Worm (Caenorhabditis elegans) whole organism, late embryonic: ENCODE results near the gene taf-8.

Source experiments
- C08G9.2 ChIP-seq: sonication (generic microtip); optimal IDR thresholded peaks from 2 replicates; lab custom pipeline; 2016; ENCODE audit warnings: mild to moderate bottlenecking, missing genetic modification characterization, moderate library complexity, missing compliant biosample characterization
- F13H6.1 ChIP-seq: sonication (generic microtip); optimal IDR thresholded peaks from 2 replicates; lab custom pipeline; 2016; ENCODE audit warnings: missing genetic modification characterization, missing compliant biosample characterization
- T23F11.4 ChIP-seq: fragments of 200-800 bp; sonication (Bioruptor generic); optimal IDR thresholded peaks from 2 replicates; lab custom pipeline; 2018; ENCODE audit warnings: mild to moderate bottlenecking, missing genetic modification characterization, missing compliant biosample characterization
- Y22D7AL.16 ChIP-seq: sonication (generic microtip); optimal IDR thresholded peaks from 2 replicates; lab custom pipeline; 2016; ENCODE audit warnings: missing genetic modification characterization, missing compliant biosample characterization
- ama-1 ChIP-seq: fragments of 150-350 bp; optimal IDR thresholded peaks from 2 replicates; lab custom pipeline; 2014
- ceh-14 ChIP-seq: sonication (generic microtip); optimal IDR thresholded peaks from 2 replicates; lab custom pipeline; 2016; ENCODE audit warnings: missing genotype, missing genetic modification characterization, missing compliant biosample characterization
- ceh-18 ChIP-seq: sonication (generic microtip); optimal IDR thresholded peaks from 2 replicates; lab custom pipeline; 2016; ENCODE audit warnings: missing genetic modification characterization, missing compliant biosample characterization
- ceh-19 ChIP-seq: fragments of 200-800 bp; sonication (Bioruptor generic); optimal IDR thresholded peaks from 2 replicates; lab custom pipeline; 2018; ENCODE audit warnings: mild to moderate bottlenecking, missing genetic modification characterization, missing compliant biosample characterization
- ceh-2 ChIP-seq: sonication (generic microtip); optimal IDR thresholded peaks from 2 replicates; lab custom pipeline; 2016; ENCODE audit warnings: missing genotype, missing genetic modification characterization, missing compliant biosample characterization
- ceh-30 ChIP-seq: fragments of 150-350 bp; optimal IDR thresholded peaks from 2 replicates; lab custom pipeline; 2014; ENCODE audit warnings: missing biosample characterization, missing genetic modification characterization
- ceh-45 ChIP-seq: fragments of 200-800 bp; sonication (Bioruptor generic); IDR thresholded peaks from 2 replicates; pipeline ENCODE4 v1.3.6; 2022; ENCODE audit warnings: missing genetic modification reagents, missing genetic modification characterization, missing compliant biosample characterization
- ceh-48 ChIP-seq: sonication (generic microtip); optimal IDR thresholded peaks from 2 replicates; lab custom pipeline; 2016; ENCODE audit warnings: missing genetic modification characterization, inconsistent platforms, missing compliant biosample characterization
- che-1 ChIP-seq: sonication (generic microtip); optimal IDR thresholded peaks from 2 replicates; lab custom pipeline; 2016; ENCODE audit warnings: mild to moderate bottlenecking, missing genetic modification characterization, missing compliant biosample characterization
- dve-1 ChIP-seq: sonication (generic microtip); optimal IDR thresholded peaks from 2 replicates; lab custom pipeline; 2017; ENCODE audit warnings: antibody characterized with exemption, mild to moderate bottlenecking, missing genetic modification characterization, missing compliant biosample characterization
- elt-2 ChIP-seq: sonication (generic microtip); optimal IDR thresholded peaks from 2 replicates; lab custom pipeline; 2016; ENCODE audit warnings: missing genetic modification reagents, missing genetic modification characterization, missing compliant biosample characterization
- elt-4 ChIP-seq: sonication (generic microtip); optimal IDR thresholded peaks from 2 replicates; lab custom pipeline; 2016; ENCODE audit warnings: missing genetic modification characterization, missing compliant biosample characterization
- fkh-10 ChIP-seq: fragments of 150-350 bp; optimal IDR thresholded peaks from 2 replicates; lab custom pipeline; 2014; ENCODE audit warnings: missing biosample characterization, missing genetic modification reagents, missing genetic modification characterization
- fkh-6 ChIP-seq: sonication (generic microtip); optimal IDR thresholded peaks from 2 replicates; lab custom pipeline; 2016; ENCODE audit warnings: missing genetic modification characterization, missing compliant biosample characterization
- hlh-13 ChIP-seq: fragments of 200-800 bp; sonication (Bioruptor generic); optimal IDR thresholded peaks from 2 replicates; lab custom pipeline; 2018; ENCODE audit warnings: mild to moderate bottlenecking, missing genetic modification characterization, missing compliant biosample characterization
- hlh-30 ChIP-seq: sonication (generic microtip); optimal IDR thresholded peaks from 2 replicates; lab custom pipeline; 2017; ENCODE audit warnings: antibody characterized with exemption, missing genetic modification characterization, missing compliant biosample characterization; ENCODE audit not compliant: insufficient read depth
- hlh-6 ChIP-seq: sonication (generic microtip); optimal IDR thresholded peaks from 2 replicates; lab custom pipeline; 2016; ENCODE audit warnings: missing genotype, missing genetic modification characterization, missing compliant biosample characterization
- hlh-8 ChIP-seq: sonication (generic microtip); optimal IDR thresholded peaks from 2 replicates; lab custom pipeline; 2016; ENCODE audit warnings: missing genotype, missing genetic modification characterization, missing compliant biosample characterization
- lim-6 ChIP-seq: sonication (generic microtip); optimal IDR thresholded peaks from 2 replicates; lab custom pipeline; 2016; ENCODE audit warnings: missing genetic modification characterization, missing compliant biosample characterization
- lin-11 ChIP-seq: fragments of 200-800 bp; sonication (Bioruptor generic); optimal IDR thresholded peaks from 2 replicates; lab custom pipeline; 2018; ENCODE audit warnings: mild to moderate bottlenecking, missing genetic modification characterization, missing compliant biosample characterization
- nfya-1 ChIP-seq: sonication (generic microtip); optimal IDR thresholded peaks from 2 replicates; lab custom pipeline; 2017; ENCODE audit warnings: missing genetic modification characterization, mild to moderate bottlenecking, missing compliant biosample characterization, antibody characterized with exemption, moderate library complexity
- nhr-11 ChIP-seq: fragments of 150-350 bp; optimal IDR thresholded peaks from 2 replicates; lab custom pipeline; 2014; ENCODE audit warnings: missing biosample characterization, missing genetic modification characterization
- nhr-232 ChIP-seq: sonication (generic microtip); optimal IDR thresholded peaks from 2 replicates; lab custom pipeline; 2016; ENCODE audit warnings: missing genetic modification characterization, missing compliant biosample characterization
- npax-4 ChIP-seq: sonication (generic microtip); optimal IDR thresholded peaks from 2 replicates; lab custom pipeline; 2016; ENCODE audit warnings: missing genetic modification characterization, missing compliant biosample characterization
- odd-2 ChIP-seq: sonication (generic microtip); optimal IDR thresholded peaks from 2 replicates; lab custom pipeline; 2017; ENCODE audit warnings: antibody characterized with exemption, mild to moderate bottlenecking, missing genetic modification characterization, missing compliant biosample characterization
- pag-3 ChIP-seq: sonication (generic microtip); optimal IDR thresholded peaks from 2 replicates; lab custom pipeline; 2016; ENCODE audit warnings: missing compliant biosample characterization, missing genetic modification characterization, borderline replicate concordance
- pha-4 ChIP-seq: fragments of 150-350 bp; optimal IDR thresholded peaks from 2 replicates; lab custom pipeline; 2018; ENCODE audit warnings: missing biosample characterization, missing genetic modification reagents, missing genetic modification characterization
- sox-2 ChIP-seq: fragments of 200-800 bp; sonication (Bioruptor generic); IDR thresholded peaks from 2 replicates; pipeline ENCODE4 v1.3.6; 2022; ENCODE audit warnings: missing genetic modification reagents, missing genetic modification characterization, missing compliant biosample characterization
- sox-4 ChIP-seq: sonication (generic microtip); optimal IDR thresholded peaks from 2 replicates; lab custom pipeline; 2017; ENCODE audit warnings: mild to moderate bottlenecking, missing genetic modification characterization, inconsistent platforms, missing compliant biosample characterization
- tbx-7 ChIP-seq: sonication (generic microtip); optimal IDR thresholded peaks from 2 replicates; lab custom pipeline; 2016; ENCODE audit warnings: missing genotype, missing genetic modification characterization, missing compliant biosample characterization
- ttx-3 ChIP-seq: sonication (generic microtip); optimal IDR thresholded peaks from 2 replicates; lab custom pipeline; 2016; ENCODE audit warnings: missing genetic modification reagents, missing genetic modification characterization, missing compliant biosample characterization
- unc-3 ChIP-seq, 2 experiments: fragments of 200-800 bp in 1 of 2; sonication (Bioruptor generic) in 1 of 2; sonication (generic microtip) in 1 of 2; conservative IDR thresholded peaks in 1 of 2; optimal IDR thresholded peaks in 1 of 2; 2 replicates each; pipeline versions ENCODE4 v1.3.6 to Lab custom; 2016 to 2022; ENCODE audit warnings: missing compliant biosample characterization in 2 of 2, missing genetic modification characterization in 2 of 2, missing genetic modification reagents in 1 of 2
- unc-42 ChIP-seq: sonication (generic microtip); optimal IDR thresholded peaks from 2 replicates; lab custom pipeline; 2016; ENCODE audit warnings: missing genotype, missing genetic modification characterization, missing compliant biosample characterization
- unc-86 ChIP-seq: sonication (generic microtip); optimal IDR thresholded peaks from 2 replicates; lab custom pipeline; 2016; ENCODE audit warnings: missing genetic modification characterization, missing compliant biosample characterization
- zip-5 ChIP-seq: sonication (generic microtip); optimal IDR thresholded peaks from 2 replicates; lab custom pipeline; 2016; ENCODE audit warnings: missing genetic modification characterization, missing compliant biosample characterization
- ztf-16 ChIP-seq: sonication (generic microtip); optimal IDR thresholded peaks from 2 replicates; lab custom pipeline; 2017; ENCODE audit warnings: missing genetic modification characterization, missing compliant biosample characterization

The taf-8 gene

DNA sequence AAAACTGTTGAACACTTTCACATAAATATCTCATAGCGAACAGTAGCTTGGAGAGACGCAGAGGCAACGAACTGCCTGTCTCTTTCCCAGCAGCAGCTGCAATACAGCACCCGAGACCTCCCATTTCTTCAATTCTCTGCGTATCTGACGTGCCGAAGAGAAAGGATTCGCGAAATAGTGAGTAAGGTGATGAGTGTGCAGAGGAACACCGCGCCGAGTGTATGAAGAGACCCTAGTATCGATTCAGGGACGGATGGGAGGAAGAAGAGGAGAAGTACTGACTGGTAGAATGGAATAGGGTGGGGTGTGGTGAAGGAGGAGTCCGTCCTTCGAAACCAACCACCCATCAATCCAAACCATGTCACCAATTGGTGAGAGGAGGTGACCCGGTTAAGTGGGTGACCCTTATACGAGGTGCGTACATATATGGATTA, 23.0 kb upstream of the taf-8 start (continued):
- peak; percentile 58 for TF ChIP-seq ceh-30 (tag; lab: Kevin White, UChicago)
- no peak for TF ChIP-seq ttx-3 (tag; lab: Kevin White, UChicago)
- no peak for TF ChIP-seq fkh-10
- no peak for TF ChIP-seq lim-6 (tag; lab: Kevin White, UChicago)
- TF ChIP-seq nfya-1 (tag; lab: Kevin White, UChicago): peak; percentile 89
- TF ChIP-seq ceh-48 (tag; lab: Kevin White, UChicago): peak; percentile 80
- TF ChIP-seq dve-1 (tag; lab: Kevin White, UChicago): peak; percentile 32
- TF ChIP-seq T23F11.4 (GFP tag; lab: Kevin White, UChicago): no peak
- TF ChIP-seq npax-4 (tag; lab: Kevin White, UChicago): no peak
- TF ChIP-seq lin-11 (tag; lab: Kevin White, UChicago): no peak
- TF ChIP-seq hlh-6 (tag; lab: Kevin White, UChicago): peak; percentile 40
- no peak for TF ChIP-seq nhr-232 (tag; lab: Kevin White, UChicago)
- peak; percentile 47 for TF ChIP-seq ceh-14
- TF ChIP-seq ceh-2 (tag; lab: Kevin White, UChicago): peak; percentile 45
- no peak for TF ChIP-seq ceh-45 (GFP tag; lab: Robert Waterston, UW)
- TF ChIP-seq unc-86 (tag; lab: Kevin White, UChicago): no peak
- TF ChIP-seq ama-1 (lab: Kevin White, UChicago): no peak
- no peak for TF ChIP-seq tbx-7 (tag; lab: Kevin White, UChicago)
- TF ChIP-seq hlh-8 (tag; lab: Kevin White, UChicago): no peak
- peak; percentile 85 for TF ChIP-seq hlh-30 (tag; lab: Kevin White, UChicago)
- TF ChIP-seq ztf-16 (tag; lab: Kevin White, UChicago): no peak
- TF ChIP-seq zip-5 (tag; lab: Kevin White, UChicago): no peak
- no peak for TF ChIP-seq elt-2 (tag; lab: Kevin White, UChicago)
- no peak for TF ChIP-seq F13H6.1 (tag; lab: Kevin White, UChicago)
- TF ChIP-seq elt-4: no peak
- peak; percentile 56 for TF ChIP-seq ceh-18 (tag; lab: Kevin White, UChicago)
- TF ChIP-seq unc-42 (tag; lab: Kevin White, UChicago): peak; percentile 19
- TF ChIP-seq Y22D7AL.16 (tag; lab: Kevin White, UChicago): no peak
- TF ChIP-seq sox-2 (GFP tag; lab: Robert Waterston, UW): no peak
- TF ChIP-seq che-1 (tag; lab: Kevin White, UChicago): no peak
- TF ChIP-seq C08G9.2 (tag; lab: Kevin White, UChicago): peak; percentile 47
- no peak for TF ChIP-seq pha-4 (tag; lab: Kevin White, UChicago)
- no peak for TF ChIP-seq ceh-19 (GFP tag; lab: Kevin White, UChicago)
- no peak for TF ChIP-seq odd-2

DNA sequence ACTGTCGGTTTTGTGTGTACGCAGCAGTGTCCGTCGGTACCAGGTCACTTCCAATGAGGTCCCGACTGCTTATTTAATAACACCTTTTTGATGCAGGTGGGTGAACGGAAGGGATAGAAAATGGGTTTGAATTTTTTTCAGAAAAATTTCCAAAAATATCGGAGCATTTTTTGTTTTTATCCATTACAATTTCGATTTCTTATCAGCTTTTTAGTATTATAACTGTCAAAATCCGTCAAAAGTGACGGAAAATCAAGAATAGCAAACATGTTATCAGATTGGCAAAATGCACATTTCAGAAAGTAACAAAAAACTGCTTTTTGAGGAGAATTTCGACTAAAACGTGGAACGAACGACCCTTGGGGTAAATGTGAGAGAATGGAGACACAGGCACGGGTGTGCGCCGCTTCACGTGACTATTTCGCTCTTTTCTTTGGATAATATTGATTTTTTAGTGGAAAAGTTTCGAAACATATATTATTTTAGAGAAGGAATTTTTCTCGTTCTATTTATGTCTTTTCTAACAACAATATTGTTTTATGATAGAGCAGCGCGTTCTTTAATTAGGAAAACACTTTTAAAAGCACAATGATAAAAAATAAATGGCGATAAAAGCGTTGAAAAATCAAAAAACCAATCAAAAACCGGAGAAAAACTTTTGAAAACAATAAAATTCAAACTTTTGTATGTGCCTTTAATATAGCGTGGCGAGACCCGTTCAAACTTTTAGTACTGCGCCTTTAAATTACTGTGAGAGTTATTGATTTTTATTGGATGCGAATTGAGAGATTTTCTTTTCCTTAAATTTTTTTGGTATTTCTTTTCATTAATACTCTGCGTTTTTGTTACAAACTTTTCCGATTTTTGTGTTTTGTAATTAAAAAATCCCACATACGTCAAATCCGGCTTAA, 21.9 kb upstream of the taf-8 start, which contains the start of gene sqv-8:
sqv-8 (plus strand) TSS at position 51 of the 911 bp plus-strand sequence.
- peak; percentile 87 for TF ChIP-seq hlh-30 (tag; lab: Kevin White, UChicago)
- TF ChIP-seq Y22D7AL.16 (tag; lab: Kevin White, UChicago): no peak
- no peak for TF ChIP-seq dve-1 (tag; lab: Kevin White, UChicago)
- peak; percentile 46 for TF ChIP-seq ceh-48 (tag; lab: Kevin White, UChicago)
- no peak for TF ChIP-seq C08G9.2 (tag; lab: Kevin White, UChicago)

DNA sequence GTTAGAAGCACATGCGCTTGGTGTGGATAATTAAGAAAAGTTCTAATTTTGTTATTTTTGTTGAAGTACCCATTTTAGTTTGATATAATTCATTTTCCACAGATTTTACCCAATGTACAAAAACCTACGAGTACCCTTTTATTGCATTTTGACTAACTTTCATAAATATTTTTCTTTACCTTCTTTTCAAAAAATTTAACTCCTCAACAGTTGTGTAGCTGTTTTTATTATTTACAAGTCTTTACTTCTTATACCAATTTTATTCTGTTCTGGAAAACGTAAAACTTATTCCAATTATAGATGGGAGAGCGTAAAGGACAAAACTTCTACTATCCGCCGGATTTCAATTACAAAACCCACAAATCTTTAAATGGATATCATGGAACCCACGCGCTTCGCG, 19.9 kb upstream of the taf-8 start, which contains the start of gene ZK1307.9:
ZK1307.9 (plus strand) TSS at position 301 of the 400 bp plus-strand sequence.
- TF ChIP-seq dve-1 (tag; lab: Kevin White, UChicago): no peak
- no peak for TF ChIP-seq unc-3 (GFP tag; conservative IDR thresholded peaks at IDR 0.05; lab: Robert Waterston, UW)
- no peak for TF ChIP-seq unc-3 (tag; optimal IDR thresholded peaks at IDR 0.05; lab: Kevin White, UChicago)
- no peak for TF ChIP-seq fkh-6 (tag; lab: Kevin White, UChicago)
- no peak for TF ChIP-seq pha-4 (tag; lab: Kevin White, UChicago)
- TF ChIP-seq sox-4: no peak
- no peak for TF ChIP-seq nhr-11 (tag; lab: Kevin White, UChicago)
- no peak for TF ChIP-seq hlh-13 (GFP tag; lab: Kevin White, UChicago)
- no peak for TF ChIP-seq npax-4 (tag; lab: Kevin White, UChicago)
- TF ChIP-seq nhr-232 (tag; lab: Kevin White, UChicago): no peak
- TF ChIP-seq elt-2 (tag; lab: Kevin White, UChicago): no peak
- no peak for TF ChIP-seq pag-3 (tag; lab: Kevin White, UChicago)
- TF ChIP-seq unc-86 (tag; lab: Kevin White, UChicago): no peak
